Worm (Caenorhabditis elegans): ENCODE results near the gene T03F7.6.
A peak's percentile ranks its signal among the peaks of the same experiment; 100 is the strongest.

ce11 chrV:11311013-11311472, 16.6 kb downstream of the T03F7.6 start, which contains the start of gene T03F7.7:
- TF ChIP-seq unc-62 (GFP tag; optimal IDR thresholded peaks at IDR 0.05) (no peak), sma-3 (GFP tag; optimal IDR thresholded peaks at IDR 0.05) (peak; percentile 61), zag-1 (tag; optimal IDR thresholded peaks at IDR 0.05) (no peak), nhr-237 (tag; optimal IDR thresholded peaks at IDR 0.05) (no peak), lin-11 (tag; optimal IDR thresholded peaks at IDR 0.05) (no peak), nhr-25 (tag; optimal IDR thresholded peaks at IDR 0.05) (peak; percentile 55), skn-1 (tag; optimal IDR thresholded peaks at IDR 0.05) (no peak)

Data from whole organism, L2 larva.